Worm (Caenorhabditis elegans) whole organism, L4 larva: ENCODE data around the gene W04G3.10.

Experiments
- F26F4.8 ChIP-seq: fragments of 200-800 bp; sonication (Bioruptor generic); conservative IDR thresholded peaks from 2 replicates; pipeline ENCODE4 v1.3.6; 2022; ENCODE audit warnings: missing genetic modification characterization, missing compliant biosample characterization
- F44E2.7 ChIP-seq: fragments of 200-800 bp; sonication (Bioruptor generic); IDR thresholded peaks from 2 replicates; pipeline ENCODE4 v2.1.2; 2022; ENCODE audit warnings: missing genetic modification characterization, missing compliant biosample characterization
- Y48G9A.11 ChIP-seq: fragments of 200-800 bp; sonication (Bioruptor generic); IDR thresholded peaks from 2 replicates; pipeline ENCODE4 v1.3.6; 2022; ENCODE audit warnings: missing genetic modification reagents, missing genetic modification characterization, missing compliant biosample characterization
- aha-1 ChIP-seq: fragments of 150-350 bp; peaks from one replicate; lab custom pipeline; 2014; ENCODE audit warnings: missing biosample characterization, missing genetic modification characterization
- arid-1 ChIP-seq: fragments of 200-800 bp; sonication (Bioruptor generic); conservative IDR thresholded peaks from 2 replicates; pipeline ENCODE4 v1.3.6; 2022; ENCODE audit warnings: missing genetic modification reagents, missing genetic modification characterization, missing compliant biosample characterization
- ceh-28 ChIP-seq: fragments of 150-350 bp; optimal IDR thresholded peaks from 2 replicates; lab custom pipeline; 2014; ENCODE audit warnings: missing biosample characterization, missing genetic modification reagents, missing genetic modification characterization
- cey-2 ChIP-seq: sonication (generic microtip); optimal IDR thresholded peaks from 3 replicates; lab custom pipeline; 2017; ENCODE audit warnings: missing genetic modification characterization, mild to moderate bottlenecking, missing compliant biosample characterization, antibody characterized with exemption, borderline replicate concordance; ENCODE audit not compliant: insufficient read depth
- daf-12 ChIP-seq: fragments of 150-350 bp; optimal IDR thresholded peaks from 2 replicates; lab custom pipeline; 2014; ENCODE audit warnings: missing biosample characterization, missing genetic modification reagents, missing genetic modification characterization
- daf-16 ChIP-seq, 3 experiments: sonication (generic microtip); optimal IDR thresholded peaks; 2 replicates each; lab custom pipeline; 2016 to 2017; ENCODE audit warnings: missing genetic modification characterization in 3 of 3, missing genetic modification reagents in 3 of 3, mild to moderate bottlenecking in 2 of 3, missing compliant biosample characterization in 2 of 3, missing biosample characterization in 1 of 3, moderate library complexity in 1 of 3
- dpl-1 ChIP-seq: fragments of 150-350 bp; optimal IDR thresholded peaks from 2 replicates; lab custom pipeline; 2014; ENCODE audit warnings: missing biosample characterization, missing genetic modification reagents, missing genetic modification characterization
- duxl-1 ChIP-seq: sonication (generic microtip); optimal IDR thresholded peaks from 2 replicates; lab custom pipeline; 2016; ENCODE audit warnings: mild to moderate bottlenecking, missing genetic modification characterization, moderate library complexity, missing compliant biosample characterization; ENCODE audit not compliant: poor library complexity
- fos-1 ChIP-seq: fragments of 150-350 bp; optimal IDR thresholded peaks from 2 replicates; lab custom pipeline; 2014; ENCODE audit warnings: missing biosample characterization, missing genetic modification characterization
- gei-8 ChIP-seq: fragments of 200-800 bp; sonication (Bioruptor generic); optimal IDR thresholded peaks from 2 replicates; lab custom pipeline; 2018; ENCODE audit warnings: mild to moderate bottlenecking, missing genetic modification characterization, missing compliant biosample characterization
- hlh-11 ChIP-seq: fragments of 200-800 bp; sonication (Bioruptor generic); optimal IDR thresholded peaks from 2 replicates; lab custom pipeline; 2018; ENCODE audit warnings: mild to moderate bottlenecking, missing genetic modification characterization, missing compliant biosample characterization
- hmg-1.1 ChIP-seq: fragments of 200-800 bp; sonication (Bioruptor generic); IDR thresholded peaks from 2 replicates; pipeline ENCODE4 v1.3.6; 2022; ENCODE audit warnings: missing genetic modification reagents, missing genetic modification characterization, missing compliant biosample characterization
- lin-15B ChIP-seq: fragments of 150-350 bp; sonication (generic microtip); optimal IDR thresholded peaks from 3 replicates; lab custom pipeline; 2014; ENCODE audit warnings: missing biosample characterization, missing genetic modification characterization
- lin-29 ChIP-seq: fragments of 200-800 bp; sonication (Bioruptor generic); IDR thresholded peaks from 2 replicates; pipeline ENCODE4 v1.3.6; 2022; ENCODE audit warnings: missing genetic modification reagents, missing genetic modification characterization, missing compliant biosample characterization
- mdl-1 ChIP-seq, 2 experiments: fragments of 150-350 bp in 1 of 2; sonication (generic microtip) in 1 of 2; optimal IDR thresholded peaks; 2 replicates each; lab custom pipeline; 2014 to 2017; ENCODE audit warnings: missing biosample characterization in 2 of 2, missing genetic modification characterization in 2 of 2
- mxl-3 ChIP-seq: fragments of 200-800 bp; sonication (Bioruptor generic); optimal IDR thresholded peaks from 2 replicates; lab custom pipeline; 2018; ENCODE audit warnings: mild to moderate bottlenecking, missing genetic modification characterization, missing compliant biosample characterization
- nhr-102 ChIP-seq: sonication (generic microtip); optimal IDR thresholded peaks from 2 replicates; lab custom pipeline; 2016; ENCODE audit warnings: mild to moderate bottlenecking, missing genetic modification characterization, moderate library complexity, missing compliant biosample characterization
- nhr-28 ChIP-seq: fragments of 150-350 bp; optimal IDR thresholded peaks from 2 replicates; lab custom pipeline; 2014; ENCODE audit warnings: missing biosample characterization, missing genetic modification characterization
- nhr-41 ChIP-seq: fragments of 200-800 bp; sonication (Bioruptor generic); IDR thresholded peaks from 2 replicates; pipeline ENCODE4 v1.3.6; 2022; ENCODE audit warnings: missing genetic modification reagents, missing genetic modification characterization, missing compliant biosample characterization
- pha-4 ChIP-seq, 2 experiments: fragments of 150-350 bp in 1 of 2; fragments of 200-800 bp in 1 of 2; sonication (Bioruptor generic) in 1 of 2; IDR thresholded peaks in 1 of 2; optimal IDR thresholded peaks in 1 of 2; 2 replicates each; pipeline versions ENCODE4 v1.3.6 to Lab custom; 2014 to 2022; ENCODE audit warnings: missing genetic modification characterization in 2 of 2, missing genetic modification reagents in 2 of 2, missing biosample characterization in 1 of 2, missing compliant biosample characterization in 1 of 2
- set-16 ChIP-seq: fragments of 200-800 bp; sonication (Bioruptor generic); IDR thresholded peaks from 2 replicates; pipeline ENCODE4 v1.3.6; 2022; ENCODE audit warnings: missing genetic modification reagents, missing genetic modification characterization, missing compliant biosample characterization
- snpc-1.2 ChIP-seq: fragments of 200-800 bp; sonication (Bioruptor generic); IDR thresholded peaks from 2 replicates; pipeline ENCODE4 v1.3.6; 2022; ENCODE audit warnings: missing genetic modification reagents, missing genetic modification characterization, missing compliant biosample characterization
- spr-1 ChIP-seq: sonication (generic microtip); optimal IDR thresholded peaks from 2 replicates; lab custom pipeline; 2016; ENCODE audit warnings: mild to moderate bottlenecking, missing genetic modification characterization, missing compliant biosample characterization
- spr-3 ChIP-seq: fragments of 200-800 bp; sonication (Bioruptor generic); optimal IDR thresholded peaks from 2 replicates; lab custom pipeline; 2018; ENCODE audit warnings: mild to moderate bottlenecking, missing genetic modification characterization, missing compliant biosample characterization
- tag-97 ChIP-seq: fragments of 200-800 bp; sonication (Bioruptor generic); IDR thresholded peaks from 2 replicates; pipeline ENCODE4 v1.3.6; 2022; ENCODE audit warnings: missing genetic modification characterization, missing compliant biosample characterization
- unc-130 ChIP-seq: sonication (generic microtip); optimal IDR thresholded peaks from 2 replicates; lab custom pipeline; 2016; ENCODE audit warnings: missing genetic modification reagents, missing genetic modification characterization, missing compliant biosample characterization
- unc-39 ChIP-seq: sonication (generic microtip); optimal IDR thresholded peaks from 2 replicates; lab custom pipeline; 2017; ENCODE audit warnings: missing biosample characterization, missing genetic modification characterization
- unc-62 ChIP-seq, 3 experiments: fragments of 150-350 bp in 1 of 3; sonication (generic microtip); optimal IDR thresholded peaks in 2 of 3; peaks in 1 of 3; 1 replicate in 1 of 3; 2 replicates in 2 of 3; lab custom pipeline; 2014 to 2017; ENCODE audit warnings: missing biosample characterization in 3 of 3, missing genetic modification characterization in 3 of 3, missing genetic modification reagents in 3 of 3, missing genotype in 1 of 3
- zag-1 ChIP-seq: fragments of 150-350 bp; optimal IDR thresholded peaks from 2 replicates; lab custom pipeline; 2014; ENCODE audit warnings: missing biosample characterization, missing genetic modification characterization
- zfp-3 ChIP-seq: fragments of 200-800 bp; sonication (Bioruptor generic); conservative IDR thresholded peaks from 2 replicates; pipeline ENCODE4 v1.3.6; 2022; ENCODE audit warnings: missing genetic modification reagents, missing genetic modification characterization, missing compliant biosample characterization

Gene W04G3.10

DNA sequence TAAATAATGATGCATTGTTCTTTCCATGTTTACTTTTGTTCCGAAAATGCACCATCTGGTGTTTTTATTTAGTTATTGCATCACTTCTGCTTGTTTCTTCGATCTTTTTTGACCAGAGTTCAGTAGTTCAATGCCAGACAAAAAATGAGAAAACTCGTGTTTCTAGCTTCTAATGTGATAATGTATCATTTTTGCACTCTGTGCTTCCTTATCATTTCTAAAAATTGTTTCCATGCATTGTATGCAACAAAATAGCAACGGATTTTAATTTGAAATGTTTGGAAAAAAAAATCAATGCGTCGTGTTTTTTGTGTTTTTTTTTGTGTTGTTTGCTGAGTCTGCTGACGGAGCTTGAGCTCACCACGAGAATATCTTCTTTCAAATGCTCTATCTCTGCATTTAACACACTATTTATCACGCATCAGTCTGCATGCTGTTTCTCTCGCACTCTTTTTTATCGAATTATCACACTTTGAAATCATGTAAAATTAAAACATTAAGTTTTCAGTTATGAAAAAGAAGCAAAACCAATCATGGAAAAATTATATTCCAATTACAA lies 2.2 kb upstream of the W04G3.10 start, which contains the start of gene sulp-7 (continued):
- TF ChIP-seq mxl-3 (GFP tag; lab: Kevin White, UChicago), result peak; percentile 9
- TF ChIP-seq hlh-11 (tag; lab: Kevin White, UChicago), result peak; percentile 11
- TF ChIP-seq ceh-28 (tag; lab: Kevin White, UChicago), result no peak
- no peak for TF ChIP-seq nhr-102 (tag; lab: Kevin White, UChicago)
- TF ChIP-seq nhr-28 (tag; lab: Kevin White, UChicago), result peak; percentile 44

- no peak for TF ChIP-seq lin-15B (tag; lab: Kevin White, UChicago)
- no peak for TF ChIP-seq spr-1 (tag; lab: Kevin White, UChicago)
- no peak for TF ChIP-seq set-16 (GFP tag; lab: Robert Waterston, UW)
- TF ChIP-seq lin-29 (GFP tag; lab: Robert Waterston, UW), result no peak
- no peak for TF ChIP-seq duxl-1 (tag; lab: Kevin White, UChicago)
- no peak for TF ChIP-seq Y48G9A.11 (GFP tag; lab: Robert Waterston, UW)
- TF ChIP-seq unc-39, result no peak
- TF ChIP-seq F26F4.8 (GFP tag; lab: Robert Waterston, UW), result no peak
- no peak for TF ChIP-seq nhr-41 (GFP tag; lab: Robert Waterston, UW)
- no peak for TF ChIP-seq mdl-1 (tag; optimal IDR thresholded peaks at IDR 0.05; lab: Kevin White, UChicago)
- TF ChIP-seq zfp-3 (GFP tag; lab: Robert Waterston, UW), result no peak
- TF ChIP-seq arid-1 (GFP tag; lab: Robert Waterston, UW), result no peak
Measured at ce11 chrX:11079667-11080066, 1.6 kb upstream of the W04G3.10 start, which contains the start of gene W04G3.13. Gene W04G3.13, minus strand, starts transcription at chrX:11079767.

ce11 chrX:11076491-11076890 lies 1.6 kb downstream of the W04G3.10 start, which contains the start of gene W04G3.12:
Gene W04G3.12, minus strand, starts transcription at chrX:11076801.
- TF ChIP-seq unc-62 (GFP tag; optimal IDR thresholded peaks at IDR 0.05 in 1 of 2; lab: Kevin White, UChicago), result peak in 1 of 2 experiments; percentile 94
- TF ChIP-seq unc-62 (tag; optimal IDR thresholded peaks at IDR 0.05; lab: Kevin White, UChicago), result no peak
- no peak for TF ChIP-seq snpc-1.2
- no peak for TF ChIP-seq aha-1 (tag; lab: Kevin White, UChicago)
- TF ChIP-seq spr-3 (GFP tag; lab: Kevin White, UChicago), result no peak
- TF ChIP-seq ceh-28 (tag; lab: Kevin White, UChicago), result no peak
- TF ChIP-seq hlh-11 (tag; lab: Kevin White, UChicago), result no peak
- TF ChIP-seq dpl-1 (GFP tag; lab: Kevin White, UChicago), result no peak
- no peak for TF ChIP-seq unc-130

DNA sequence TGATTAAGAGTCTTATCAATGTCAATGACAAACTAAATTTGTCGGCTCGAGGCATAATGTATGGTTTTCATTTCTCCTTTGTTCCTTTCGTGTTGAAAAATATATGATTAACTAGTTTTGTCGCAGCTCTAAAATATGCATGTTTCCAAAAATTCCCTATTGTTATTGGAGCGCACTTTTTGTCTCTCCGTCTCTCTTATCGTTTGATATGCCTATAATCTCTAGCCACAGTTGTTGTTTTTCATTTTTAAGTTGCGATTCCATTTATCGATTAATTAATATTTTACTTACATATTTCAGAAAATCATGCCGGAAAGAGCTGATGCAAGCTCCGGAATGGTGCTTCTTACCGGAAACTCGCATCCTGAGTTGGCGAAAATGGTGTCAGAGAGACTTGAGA lies 4.7 kb downstream of the W04G3.10 start, which contains the start of gene W04G3.5:
W04G3.5 (plus strand) TSS at position 301 of the 400 bp plus-strand sequence.
- TF ChIP-seq zag-1 (tag; lab: Kevin White, UChicago) (no peak), aha-1 (tag; lab: Kevin White, UChicago) (peak; percentile 16)
- TF ChIP-seq, all 104 proteins: peak for 1

DNA sequence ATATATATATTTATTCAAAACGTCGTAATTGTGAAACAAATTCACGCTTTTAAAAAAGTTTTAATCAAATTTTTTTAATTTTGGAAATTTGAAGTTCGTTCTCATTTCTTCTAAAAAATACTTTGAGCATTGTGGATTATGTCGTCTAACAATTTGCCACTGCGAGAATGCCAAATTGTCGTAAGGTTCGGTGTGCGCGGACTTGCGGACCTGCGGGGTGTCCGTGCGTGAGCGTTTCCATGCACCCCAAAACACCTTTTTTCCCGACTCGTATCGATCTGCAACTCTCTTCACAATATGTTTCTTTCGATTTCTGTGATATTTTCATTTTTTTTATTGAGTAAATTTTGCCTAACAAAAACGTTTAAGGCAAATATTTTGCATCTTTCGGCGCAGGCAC lies 5.3 kb downstream of the W04G3.10 start:
- TF ChIP-seq unc-130, result no peak
- no peak for TF ChIP-seq dpl-1 (GFP tag; lab: Kevin White, UChicago)
- no peak for TF ChIP-seq gei-8 (GFP tag; lab: Kevin White, UChicago)
- no peak for TF ChIP-seq fos-1 (tag; lab: Kevin White, UChicago)
- TF ChIP-seq F44E2.7 (GFP tag; lab: Robert Waterston, UW), result no peak
- TF ChIP-seq daf-16 (GFP tag; optimal IDR thresholded peaks at IDR 0.05; lab: Kevin White, UChicago), result no peak
- peak; percentile 41 for TF ChIP-seq daf-16 (tag; optimal IDR thresholded peaks at IDR 0.05; lab: Kevin White, UChicago)
- TF ChIP-seq tag-97 (GFP tag; lab: Robert Waterston, UW), result no peak
- TF ChIP-seq pha-4 (GFP tag; IDR thresholded peaks at IDR 0.05; lab: Robert Waterston, UW), result no peak
- no peak for TF ChIP-seq pha-4 (tag; optimal IDR thresholded peaks at IDR 0.05; lab: Kevin White, UChicago)
- TF ChIP-seq hmg-1.1 (GFP tag; lab: Robert Waterston, UW), result peak; percentile 32; the same call in 1 of the 2 replicates
- TF ChIP-seq cey-2, result no peak
- TF ChIP-seq daf-12, result no peak
